Worm (Caenorhabditis elegans) whole organism, young adult: ENCODE data around the gene ZK938.10.

Experiments used
- C17E4.6 ChIP-seq: fragments of 200-800 bp; sonication (Bioruptor generic); IDR thresholded peaks from 2 replicates; pipeline ENCODE4 v1.3.6; 2022; ENCODE audit warnings: missing genetic modification reagents, missing genetic modification characterization, missing compliant biosample characterization
- D2030.7 ChIP-seq: fragments of 200-800 bp; sonication (Bioruptor generic); IDR thresholded peaks from 2 replicates; pipeline ENCODE4 v1.3.6; 2022; ENCODE audit warnings: missing genetic modification reagents, missing genetic modification characterization, missing compliant biosample characterization
- F33H1.4 ChIP-seq: fragments of 200-800 bp; sonication (Bioruptor generic); IDR thresholded peaks from 2 replicates; pipeline ENCODE4 v1.3.6; 2022; ENCODE audit warnings: missing genetic modification reagents, missing genetic modification characterization, missing compliant biosample characterization
- F57C9.4 ChIP-seq: sonication (generic microtip); optimal IDR thresholded peaks from 2 replicates; lab custom pipeline; 2017; ENCODE audit warnings: mild to moderate bottlenecking, missing genetic modification characterization, missing compliant biosample characterization
- Y95B8A.8 ChIP-seq: fragments of 200-800 bp; sonication (Bioruptor generic); IDR thresholded peaks from 2 replicates; pipeline ENCODE4 v1.3.6; 2022; ENCODE audit warnings: missing genetic modification reagents, missing genetic modification characterization, missing compliant biosample characterization
- atf-7 ChIP-seq: sonication (generic microtip); optimal IDR thresholded peaks from 2 replicates; lab custom pipeline; 2017; ENCODE audit warnings: mild to moderate bottlenecking, missing genetic modification characterization, missing compliant biosample characterization
- attf-5 ChIP-seq: fragments of 200-800 bp; sonication (Bioruptor generic); optimal IDR thresholded peaks from 2 replicates; lab custom pipeline; 2018; ENCODE audit warnings: mild to moderate bottlenecking, missing genetic modification characterization, missing compliant biosample characterization
- bed-2 ChIP-seq: fragments of 200-800 bp; sonication (Bioruptor generic); IDR thresholded peaks from 2 replicates; pipeline ENCODE4 v1.3.6; 2022; ENCODE audit warnings: missing genetic modification reagents, missing genetic modification characterization, missing compliant biosample characterization
- ceh-100 ChIP-seq: fragments of 200-800 bp; sonication (Bioruptor generic); IDR thresholded peaks from 2 replicates; pipeline ENCODE4 v1.3.6; 2022; ENCODE audit warnings: missing genetic modification reagents, missing genetic modification characterization, missing compliant biosample characterization
- die-1 ChIP-seq: sonication (generic microtip); optimal IDR thresholded peaks from 2 replicates; lab custom pipeline; 2016; ENCODE audit warnings: missing genotype, mild to moderate bottlenecking, missing genetic modification characterization, missing compliant biosample characterization
- dox-1 ChIP-seq: fragments of 200-800 bp; sonication (Bioruptor generic); IDR thresholded peaks from 2 replicates; pipeline ENCODE4 v1.3.6; 2022; ENCODE audit warnings: missing genetic modification reagents, missing genetic modification characterization, missing compliant biosample characterization
- dpff-1 ChIP-seq: sonication (generic microtip); optimal IDR thresholded peaks from 2 replicates; lab custom pipeline; 2017; ENCODE audit warnings: mild to moderate bottlenecking, missing genetic modification characterization, missing compliant biosample characterization
- efl-1 ChIP-seq: fragments of 150-350 bp; optimal IDR thresholded peaks from 2 replicates; lab custom pipeline; 2014; ENCODE audit warnings: missing biosample characterization, missing genetic modification reagents, missing genetic modification characterization
- egl-44 ChIP-seq: fragments of 200-800 bp; sonication (Bioruptor generic); IDR thresholded peaks from 2 replicates; pipeline ENCODE4 v1.3.6; 2022; ENCODE audit warnings: missing genetic modification reagents, missing genetic modification characterization, missing compliant biosample characterization
- ekl-4 ChIP-seq: fragments of 200-800 bp; sonication (Bioruptor generic); IDR thresholded peaks from 2 replicates; pipeline ENCODE4 v1.3.6; 2022; ENCODE audit warnings: missing genetic modification reagents, missing genetic modification characterization, missing compliant biosample characterization
- ets-4 ChIP-seq: fragments of 200-800 bp; sonication (Bioruptor generic); optimal IDR thresholded peaks from 2 replicates; lab custom pipeline; 2018; ENCODE audit warnings: mild to moderate bottlenecking, missing genetic modification characterization, missing compliant biosample characterization
- hlh-26 ChIP-seq: fragments of 200-800 bp; sonication (Bioruptor generic); conservative IDR thresholded peaks from 2 replicates; pipeline ENCODE4 v1.3.6; 2022; ENCODE audit warnings: missing genetic modification reagents, missing genetic modification characterization, missing compliant biosample characterization
- hmg-1.2 ChIP-seq: fragments of 200-800 bp; sonication (Bioruptor generic); IDR thresholded peaks from 2 replicates; pipeline ENCODE4 v1.3.6; 2022; ENCODE audit warnings: missing genetic modification reagents, missing genetic modification characterization, missing compliant biosample characterization
- hmg-20 ChIP-seq: fragments of 200-800 bp; sonication (Bioruptor generic); IDR thresholded peaks from 2 replicates; pipeline ENCODE4 v1.3.6; 2022; ENCODE audit warnings: missing genetic modification reagents, missing genetic modification characterization, missing compliant biosample characterization
- let-607 ChIP-seq, 2 experiments: fragments of 200-800 bp in 1 of 2; sonication (Bioruptor generic) in 1 of 2; sonication (generic microtip) in 1 of 2; optimal IDR thresholded peaks; 2 replicates each; lab custom pipeline; 2016 to 2018; ENCODE audit warnings: mild to moderate bottlenecking in 2 of 2, missing compliant biosample characterization in 2 of 2, missing genetic modification characterization in 2 of 2, moderate library complexity in 2 of 2, missing genotype in 1 of 2
- lin-26 ChIP-seq: fragments of 200-800 bp; sonication (Bioruptor generic); IDR thresholded peaks from 2 replicates; pipeline ENCODE4 v1.3.6; 2022; ENCODE audit warnings: missing genetic modification reagents, missing genetic modification characterization, missing compliant biosample characterization
- lin-35 ChIP-seq, 3 experiments: fragments of 150-350 bp in 2 of 3; sonication (generic microtip) in 1 of 3; optimal IDR thresholded peaks; 2 replicates each; lab custom pipeline; 2014 to 2018; ENCODE audit warnings: missing biosample characterization in 3 of 3, missing genetic modification characterization in 3 of 3, missing genetic modification reagents in 3 of 3
- lin-40 ChIP-seq: sonication (generic microtip); optimal IDR thresholded peaks from 2 replicates; lab custom pipeline; 2016; ENCODE audit warnings: missing genetic modification characterization, mild to moderate bottlenecking, missing compliant biosample characterization, missing genotype, missing genetic modification reagents
- lin-54 ChIP-seq: fragments of 200-800 bp; sonication (Bioruptor generic); optimal IDR thresholded peaks from 2 replicates; lab custom pipeline; 2018; ENCODE audit warnings: mild to moderate bottlenecking, missing genetic modification characterization, missing compliant biosample characterization
- lsl-1 ChIP-seq: fragments of 200-800 bp; sonication (Bioruptor generic); optimal IDR thresholded peaks from 2 replicates; lab custom pipeline; 2018; ENCODE audit warnings: mild to moderate bottlenecking, missing genetic modification characterization, moderate library complexity, missing compliant biosample characterization
- madf-6 ChIP-seq: fragments of 200-800 bp; sonication (Bioruptor generic); IDR thresholded peaks from 2 replicates; pipeline ENCODE4 v1.3.6; 2022; ENCODE audit warnings: missing genetic modification reagents, missing genetic modification characterization, missing compliant biosample characterization
- nfya-1 ChIP-seq: sonication (generic microtip); optimal IDR thresholded peaks from 2 replicates; lab custom pipeline; 2017; ENCODE audit warnings: antibody characterized with exemption, missing compliant biosample characterization, missing genetic modification characterization, borderline replicate concordance; ENCODE audit not compliant: insufficient read depth
- nfyb-1 ChIP-seq: fragments of 200-800 bp; sonication (Bioruptor generic); IDR thresholded peaks from 2 replicates; pipeline ENCODE4 v1.3.6; 2022; ENCODE audit warnings: missing genetic modification reagents, missing genetic modification characterization, missing compliant biosample characterization
- nhr-80 ChIP-seq: sonication (generic microtip); optimal IDR thresholded peaks from 2 replicates; lab custom pipeline; 2016; ENCODE audit warnings: missing genetic modification characterization, missing compliant biosample characterization
- nhr-90 ChIP-seq: sonication (generic microtip); optimal IDR thresholded peaks from 2 replicates; lab custom pipeline; 2016; ENCODE audit warnings: missing genotype, mild to moderate bottlenecking, missing genetic modification characterization, missing compliant biosample characterization
- pha-4 ChIP-seq: fragments of 150-350 bp; sonication (generic microtip); optimal IDR thresholded peaks from 2 replicates; lab custom pipeline; 2014; ENCODE audit warnings: missing biosample characterization, missing genetic modification reagents, missing genetic modification characterization
- rec-8 ChIP-seq, 2 experiments: sonication (generic microtip); optimal IDR thresholded peaks; 2 replicates each; lab custom pipeline; 2016; ENCODE audit warnings: mild to moderate bottlenecking in 2 of 2, missing genetic modification characterization in 2 of 2, missing genetic modification reagents in 2 of 2, missing genotype in 2 of 2, missing biosample characterization in 1 of 2, missing compliant biosample characterization in 1 of 2, moderate library complexity in 1 of 2
- snpc-1.3 ChIP-seq: sonication (generic microtip); optimal IDR thresholded peaks from 2 replicates; lab custom pipeline; 2017; ENCODE audit warnings: missing genetic modification characterization, mild to moderate bottlenecking, missing compliant biosample characterization, antibody characterized with exemption, moderate library complexity, missing genotype, missing genetic modification reagents; ENCODE audit not compliant: insufficient read depth
- snpc-3.4 ChIP-seq: sonication (generic microtip); optimal IDR thresholded peaks from 2 replicates; lab custom pipeline; 2017; ENCODE audit warnings: missing genetic modification characterization, mild to moderate bottlenecking, missing compliant biosample characterization, antibody characterized with exemption, moderate library complexity, missing genotype, missing genetic modification reagents
- snpc-4 ChIP-seq, 5 experiments: fragments of 150-350 bp in 1 of 5; sonication (generic microtip) in 4 of 5; optimal IDR thresholded peaks; 2 replicates each; lab custom pipeline; 2014 to 2018; ENCODE audit warnings: missing genetic modification characterization in 5 of 5, missing biosample characterization in 3 of 5, antibody characterized with exemption in 2 of 5, mild to moderate bottlenecking in 2 of 5, missing compliant biosample characterization in 2 of 5, missing genotype in 2 of 5, moderate library complexity in 2 of 5, missing genetic modification reagents in 1 of 5
- tbp1 ChIP-seq: fragments of 200-800 bp; sonication (Bioruptor generic); optimal IDR thresholded peaks from 2 replicates; lab custom pipeline; 2018; ENCODE audit warnings: mild to moderate bottlenecking, missing genetic modification characterization, missing compliant biosample characterization
- unc-62 ChIP-seq: fragments of 150-350 bp; optimal IDR thresholded peaks from 2 replicates; lab custom pipeline; 2014; ENCODE audit warnings: missing biosample characterization, missing genetic modification reagents, missing genetic modification characterization
- xnd-1 ChIP-seq: sonication (generic microtip); optimal IDR thresholded peaks from 2 replicates; lab custom pipeline; 2016; ENCODE audit warnings: missing genotype, missing genetic modification reagents, missing genetic modification characterization, missing compliant biosample characterization
- zfh-2 ChIP-seq: fragments of 200-800 bp; sonication (Bioruptor generic); conservative IDR thresholded peaks from 2 replicates; pipeline ENCODE4 v1.3.6; 2022; ENCODE audit warnings: missing genetic modification reagents, missing genetic modification characterization, missing compliant biosample characterization
- ztf-22 ChIP-seq: fragments of 200-800 bp; sonication (Bioruptor generic); optimal IDR thresholded peaks from 2 replicates; lab custom pipeline; 2018; ENCODE audit warnings: mild to moderate bottlenecking, missing genetic modification characterization, moderate library complexity, missing compliant biosample characterization

Gene ZK938.10

ce11 chrII:9894435-9894834 lies 43.6 kb upstream of the ZK938.10 start, which contains the start of gene F26C11.1:
Gene F26C11.1, plus strand, starts transcription at chrII:9894735.
- no peak for TF ChIP-seq lin-40 (tag; lab: Kevin White, UChicago)

DNA sequence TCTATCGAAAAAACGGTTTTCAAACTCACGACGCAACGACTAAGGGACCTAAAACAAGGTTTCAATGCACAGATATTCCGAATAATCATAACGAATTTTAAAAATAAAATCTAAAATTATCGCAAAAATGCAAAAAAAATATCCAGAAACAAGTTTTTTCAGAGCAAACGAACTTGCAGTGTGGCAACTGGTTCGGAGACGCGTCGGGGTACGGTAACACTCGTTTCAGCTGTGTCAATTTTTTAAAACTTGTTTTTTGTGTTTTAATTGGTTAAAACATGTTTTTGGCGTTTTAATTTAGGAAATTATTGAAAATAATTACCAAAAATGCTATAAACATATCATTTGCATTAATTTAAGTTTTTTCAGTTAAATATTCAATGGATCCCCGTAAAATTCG lies 41.6 kb upstream of the ZK938.10 start, which contains the start of gene C08H9.16:
Gene C08H9.16, plus strand, starts transcription at position 370 of the 400 bp plus-strand sequence.
- TF ChIP-seq Y95B8A.8 (GFP tag; lab: Robert Waterston, UW) (no peak), F33H1.4 (GFP tag; lab: Robert Waterston, UW) (peak; percentile 78), madf-6 (GFP tag; lab: Robert Waterston, UW) (peak; percentile 58; the same call in 1 of the 2 replicates), die-1 (tag; lab: Kevin White, UChicago) (no peak), lin-35 (GFP tag; optimal IDR thresholded peaks at IDR 0.05; lab: Kevin White, UChicago) (peak in 1 of 3 experiments; percentile 40), let-607 (tag; optimal IDR thresholded peaks at IDR 0.05; lab: Kevin White, UChicago) (peak; percentile 89 to 94), hmg-1.2 (GFP tag; lab: Robert Waterston, UW) (peak; percentile 41; the same call in 1 of the 2 replicates), xnd-1 (tag; lab: Kevin White, UChicago) (peak; percentile 8), efl-1 (GFP tag; lab: Kevin White, UChicago) (peak; percentile 20), dox-1 (no peak; the same call in 1 of the 2 replicates), hlh-26 (GFP tag; lab: Robert Waterston, UW) (no peak), nfyb-1 (peak; percentile 69; the same call in 1 of the 2 replicates), snpc-1.3 (tag; lab: Kevin White, UChicago) (peak; percentile 45), ceh-100 (GFP tag; lab: Robert Waterston, UW) (no peak), attf-5 (peak; percentile 26), snpc-3.4 (tag; lab: Kevin White, UChicago) (peak; percentile 7), lin-54 (GFP tag; lab: Kevin White, UChicago) (peak; percentile 48), pha-4 (tag; lab: Kevin White, UChicago) (peak; percentile 13), lsl-1 (GFP tag; lab: Kevin White, UChicago) (peak; percentile 88), tbp1 (GFP tag; lab: Kevin White, UChicago) (peak; percentile 13)

ce11 chrII:9891823-9892222 lies 41.0 kb upstream of the ZK938.10 start:
- TF ChIP-seq ztf-22 (GFP tag; lab: Kevin White, UChicago): peak; percentile 55
- peak; percentile 68; the same call in 1 of the 2 replicates for TF ChIP-seq lin-26 (GFP tag; lab: Robert Waterston, UW)
- TF ChIP-seq madf-6 (GFP tag; lab: Robert Waterston, UW): peak; percentile 33; the same call in 1 of the 2 replicates
- TF ChIP-seq lin-40 (tag; lab: Kevin White, UChicago): no peak
- TF ChIP-seq F33H1.4 (GFP tag; lab: Robert Waterston, UW): no peak
- TF ChIP-seq let-607 (tag; optimal IDR thresholded peaks at IDR 0.05; lab: Kevin White, UChicago): peak; percentile 96 to 97
- TF ChIP-seq unc-62 (GFP tag; lab: Kevin White, UChicago): peak; percentile 34
- no peak for TF ChIP-seq F57C9.4 (tag; lab: Kevin White, UChicago)
- TF ChIP-seq atf-7 (tag; lab: Kevin White, UChicago): peak; percentile 26
- no peak for TF ChIP-seq rec-8 (tag; optimal IDR thresholded peaks at IDR 0.05; lab: Kevin White, UChicago)
- no peak for TF ChIP-seq D2030.7 (GFP tag; lab: Robert Waterston, UW)
- TF ChIP-seq nfyb-1: peak; percentile 21; the same call in 1 of the 2 replicates
- no peak for TF ChIP-seq die-1 (tag; lab: Kevin White, UChicago)
- TF ChIP-seq egl-44 (GFP tag; lab: Robert Waterston, UW): peak; percentile 15; the same call in 1 of the 2 replicates
- TF ChIP-seq dox-1: peak; percentile 38; the same call in 1 of the 2 replicates
- no peak for TF ChIP-seq C17E4.6 (GFP tag; lab: Robert Waterston, UW)
- peak; percentile 4 for TF ChIP-seq tbp1 (GFP tag; lab: Kevin White, UChicago)
- no peak for TF ChIP-seq snpc-4 (GFP tag; optimal IDR thresholded peaks at IDR 0.05; lab: Kevin White, UChicago)
- TF ChIP-seq snpc-4 (tag; optimal IDR thresholded peaks at IDR 0.05; lab: Kevin White, UChicago): peak in 1 of 4 experiments; percentile 29
- no peak for TF ChIP-seq bed-2
- peak; percentile 97 for TF ChIP-seq nhr-80
- peak; percentile 6 for TF ChIP-seq nhr-90
- TF ChIP-seq ets-4: peak; percentile 71
- peak; percentile 21 for TF ChIP-seq lin-54 (GFP tag; lab: Kevin White, UChicago)
- TF ChIP-seq nfya-1 (tag; lab: Kevin White, UChicago): no peak
- TF ChIP-seq ekl-4 (GFP tag; lab: Robert Waterston, UW): peak; percentile 13; the same call in 1 of the 2 replicates
- no peak for TF ChIP-seq snpc-3.4 (tag; lab: Kevin White, UChicago)
- TF ChIP-seq dpff-1 (tag; lab: Kevin White, UChicago): no peak
- TF ChIP-seq zfh-2 (GFP tag; lab: Robert Waterston, UW): no peak
- no peak for TF ChIP-seq hmg-20 (GFP tag; lab: Robert Waterston, UW)
- TF ChIP-seq, all 124 proteins: peak for 16
